4 worm cellular contexts compared by ENCODE assay signal in the genomic region with DNA sequence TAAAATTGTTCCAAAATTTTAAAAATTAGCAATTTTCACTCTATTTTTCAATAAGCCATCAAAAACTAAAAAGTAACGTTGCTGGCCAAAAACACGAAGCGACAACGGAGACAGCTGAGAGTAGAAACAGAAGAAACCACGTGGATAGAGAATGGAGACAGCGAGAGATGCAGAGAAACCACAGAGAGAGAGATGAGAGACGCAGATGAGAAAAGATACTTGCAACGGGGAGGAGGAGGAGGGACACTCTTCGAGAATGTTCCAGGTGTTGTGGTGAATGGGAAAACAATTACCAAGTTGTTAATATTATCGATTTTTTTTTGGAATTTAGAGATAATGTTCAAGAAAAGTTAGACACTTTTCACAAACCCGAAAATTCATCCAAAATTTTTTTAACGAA.
TF ChIP-seq lines count a peak whose summit lies in the region.

No protein-coding gene starts in this region.

TF ChIP-seq in whole organism, L2 larva, 48 proteins besides CTCF, POLR2A, EP300 and RAD21 (continued from another document):
- TF ChIP-seq mdl-1 (tag; optimal IDR thresholded peaks at IDR 0.05; lab: Kevin White, UChicago) = peak; percentile 83 to 98
- peak; percentile 76 for TF ChIP-seq nhr-10 (tag; optimal IDR thresholded peaks at IDR 0.05; lab: Kevin White, UChicago)
- peak; percentile 90 for TF ChIP-seq unc-55 (GFP tag; optimal IDR thresholded peaks at IDR 0.05; lab: Kevin White, UChicago)
- TF ChIP-seq ceh-16 (tag; optimal IDR thresholded peaks at IDR 0.05; lab: Kevin White, UChicago) = peak; percentile 13
- TF ChIP-seq sma-3 (GFP tag; optimal IDR thresholded peaks at IDR 0.05; lab: Kevin White, UChicago) = peak; percentile 96
- peak; percentile 89 for TF ChIP-seq nhr-21 (tag; optimal IDR thresholded peaks at IDR 0.05; lab: Kevin White, UChicago)
- TF ChIP-seq dmd-4 (tag; optimal IDR thresholded peaks at IDR 0.05; lab: Kevin White, UChicago) = no peak
- TF ChIP-seq lin-11 (tag; optimal IDR thresholded peaks at IDR 0.05; lab: Kevin White, UChicago) = peak; percentile 76
- peak; percentile 71 for TF ChIP-seq zag-1 (tag; optimal IDR thresholded peaks at IDR 0.05; lab: Kevin White, UChicago)
- peak; percentile 93 for TF ChIP-seq sem-4 (tag; optimal IDR thresholded peaks at IDR 0.05; lab: Kevin White, UChicago)
- TF ChIP-seq mab-5 (tag; optimal IDR thresholded peaks at IDR 0.05; lab: Kevin White, UChicago) = peak; percentile 85
- peak; percentile 39 for TF ChIP-seq ZK546.5 (tag; optimal IDR thresholded peaks at IDR 0.05; lab: Kevin White, UChicago)
- peak; percentile 85 for TF ChIP-seq gmeb-1 (tag; optimal IDR thresholded peaks at IDR 0.05; lab: Kevin White, UChicago)
- TF ChIP-seq ztf-11 (tag; optimal IDR thresholded peaks at IDR 0.05; lab: Kevin White, UChicago) = no peak
- no peak for TF ChIP-seq ceh-82 (tag; optimal IDR thresholded peaks at IDR 0.05; lab: Kevin White, UChicago)
- TF ChIP-seq ama-1 (optimal IDR thresholded peaks at IDR 0.05; lab: Kevin White, UChicago) = peak; percentile 92
- TF ChIP-seq aly-2 (tag; optimal IDR thresholded peaks at IDR 0.05; lab: Kevin White, UChicago) = no peak
- TF ChIP-seq F13H6.1 (tag; optimal IDR thresholded peaks at IDR 0.05; lab: Kevin White, UChicago) = peak; percentile 94
- TF ChIP-seq C34F6.9 (tag; optimal IDR thresholded peaks at IDR 0.05; lab: Kevin White, UChicago) = peak; percentile 100
- TF ChIP-seq elt-1 (tag; optimal IDR thresholded peaks at IDR 0.05; lab: Kevin White, UChicago) = no peak
- TF ChIP-seq mbf-1 (tag; optimal IDR thresholded peaks at IDR 0.05; lab: Kevin White, UChicago) = no peak
- peak; percentile 94 for TF ChIP-seq nhr-6 (tag; optimal IDR thresholded peaks at IDR 0.05; lab: Kevin White, UChicago)
- peak; percentile 86 for TF ChIP-seq snpc-4 (tag; optimal IDR thresholded peaks at IDR 0.05; lab: Kevin White, UChicago)
- peak; percentile 42 for TF ChIP-seq nhr-237 (tag; optimal IDR thresholded peaks at IDR 0.05; lab: Kevin White, UChicago)
- TF ChIP-seq fos-1 (tag; optimal IDR thresholded peaks at IDR 0.05; lab: Kevin White, UChicago) = peak; percentile 94
- peak; percentile 71 for TF ChIP-seq skn-1 (tag; optimal IDR thresholded peaks at IDR 0.05; lab: Kevin White, UChicago)
- TF ChIP-seq elt-3 (tag; optimal IDR thresholded peaks at IDR 0.05; lab: Kevin White, UChicago) = no peak

TF ChIP-seq in whole organism, L4 larva, 104 proteins besides CTCF, POLR2A, EP300 and RAD21 (continued from another document and continues in another):
- no peak for TF ChIP-seq ZK337.2 (GFP tag; IDR thresholded peaks at IDR 0.05; lab: Robert Waterston, UW)
- no peak for TF ChIP-seq Y75B8A.6 (GFP tag; IDR thresholded peaks at IDR 0.05; lab: Robert Waterston, UW)
- TF ChIP-seq dmd-6 (GFP tag; IDR thresholded peaks at IDR 0.05; lab: Robert Waterston, UW) = peak; percentile 94
- peak; percentile 17 for TF ChIP-seq Y5F2A.4 (GFP tag; optimal IDR thresholded peaks at IDR 0.05; lab: Kevin White, UChicago)
- peak; percentile 41 for TF ChIP-seq zfp-2 (tag; optimal IDR thresholded peaks at IDR 0.05; lab: Kevin White, UChicago)
- peak; percentile 42 for TF ChIP-seq skn-1 (tag; optimal IDR thresholded peaks at IDR 0.05; lab: Kevin White, UChicago)
- peak; percentile 93 for TF ChIP-seq rbr-2 (tag; optimal IDR thresholded peaks at IDR 0.05; lab: Kevin White, UChicago)
- TF ChIP-seq nhr-102 (tag; optimal IDR thresholded peaks at IDR 0.05; lab: Kevin White, UChicago) = peak; percentile 82
- TF ChIP-seq nhr-11 (tag; optimal IDR thresholded peaks at IDR 0.05; lab: Kevin White, UChicago) = peak; percentile 97
- peak; percentile 78 to 97 for TF ChIP-seq daf-16 (GFP tag; optimal IDR thresholded peaks at IDR 0.05; lab: Kevin White, UChicago)
- TF ChIP-seq daf-16 (tag; optimal IDR thresholded peaks at IDR 0.05; lab: Kevin White, UChicago) = peak; percentile 94
- TF ChIP-seq ceh-62 (tag; optimal IDR thresholded peaks at IDR 0.05; lab: Kevin White, UChicago) = no peak
- peak; percentile 98 for TF ChIP-seq aha-1 (tag; lab: Kevin White, UChicago)
- TF ChIP-seq pha-4 (GFP tag; IDR thresholded peaks at IDR 0.05; lab: Robert Waterston, UW) = peak; percentile 79
- TF ChIP-seq pha-4 (tag; optimal IDR thresholded peaks at IDR 0.05; lab: Kevin White, UChicago) = peak; percentile 86
- no peak for TF ChIP-seq ZK546.5 (tag; optimal IDR thresholded peaks at IDR 0.05; lab: Kevin White, UChicago)
- peak; percentile 74 for TF ChIP-seq F37D6.2 (tag; optimal IDR thresholded peaks at IDR 0.05; lab: Kevin White, UChicago)
- TF ChIP-seq F10B5.3 (tag; optimal IDR thresholded peaks at IDR 0.05; lab: Kevin White, UChicago) = no peak
- peak; percentile 64 for TF ChIP-seq nhr-25 (tag; optimal IDR thresholded peaks at IDR 0.05; lab: Kevin White, UChicago; ENCODE audit: borderline replicate concordance, insufficient read depth)
- peak; percentile 94 to 99 for TF ChIP-seq mdl-1 (tag; optimal IDR thresholded peaks at IDR 0.05; lab: Kevin White, UChicago)
- TF ChIP-seq zfp-3 (GFP tag; conservative IDR thresholded peaks at IDR 0.05; lab: Robert Waterston, UW) = peak; percentile 85
- TF ChIP-seq lin-38 (GFP tag; IDR thresholded peaks at IDR 0.05; lab: Robert Waterston, UW) = peak; percentile 85
- TF ChIP-seq nhr-76 (tag; optimal IDR thresholded peaks at IDR 0.05; lab: Kevin White, UChicago) = peak; percentile 51
- TF ChIP-seq lin-13 (GFP tag; optimal IDR thresholded peaks at IDR 0.05; lab: Kevin White, UChicago) = peak; percentile 69
- TF ChIP-seq mxl-2 (GFP tag; conservative IDR thresholded peaks at IDR 0.05; lab: Robert Waterston, UW) = no peak
- TF ChIP-seq mdt-29 (GFP tag; IDR thresholded peaks at IDR 0.05; lab: Robert Waterston, UW) = peak; percentile 98
- 0 out of 2 replicates have a peak, but pooled peaks have one; percentile 44 for TF ChIP-seq ctbp-1 (GFP tag; IDR thresholded peaks at IDR 0.05; lab: Robert Waterston, UW)
- TF ChIP-seq duxl-1 (tag; optimal IDR thresholded peaks at IDR 0.05; lab: Kevin White, UChicago; ENCODE audit: poor library complexity) = peak; percentile 55
- TF ChIP-seq nhr-41 (GFP tag; IDR thresholded peaks at IDR 0.05; lab: Robert Waterston, UW) = no peak
- TF ChIP-seq daf-12 (tag; optimal IDR thresholded peaks at IDR 0.05; lab: Kevin White, UChicago) = no peak
- peak in 1 of 2 experiments; percentile 99 for TF ChIP-seq unc-62 (GFP tag; optimal IDR thresholded peaks at IDR 0.05 in 1 of 2; lab: Kevin White, UChicago)
- no peak for TF ChIP-seq unc-62 (tag; optimal IDR thresholded peaks at IDR 0.05; lab: Kevin White, UChicago)
- TF ChIP-seq nhr-42 (GFP tag; IDR thresholded peaks at IDR 0.05; lab: Robert Waterston, UW) = peak; percentile 63; the same call in 1 of the 2 replicates
- TF ChIP-seq zag-1 (tag; optimal IDR thresholded peaks at IDR 0.05; lab: Kevin White, UChicago) = no peak

TF ChIP-seq in whole organism, late embryonic, 69 proteins besides CTCF, POLR2A, EP300 and RAD21 (continued from another document and continues in another):
- TF ChIP-seq ceh-18 (tag; optimal IDR thresholded peaks at IDR 0.05; lab: Kevin White, UChicago) (peak; percentile 77), ceh-6 (GFP tag; optimal IDR thresholded peaks at IDR 0.05; lab: Kevin White, UChicago) (no peak), gmeb-2 (tag; optimal IDR thresholded peaks at IDR 0.05; lab: Kevin White, UChicago) (no peak), ets-4 (tag; optimal IDR thresholded peaks at IDR 0.05; lab: Kevin White, UChicago) (peak; percentile 69), rnt-1 (tag; optimal IDR thresholded peaks at IDR 0.05; lab: Kevin White, UChicago) (peak; percentile 99), T23F11.4 (GFP tag; optimal IDR thresholded peaks at IDR 0.05; lab: Kevin White, UChicago) (no peak), unc-42 (tag; optimal IDR thresholded peaks at IDR 0.05; lab: Kevin White, UChicago) (peak; percentile 74), hlh-8 (tag; optimal IDR thresholded peaks at IDR 0.05; lab: Kevin White, UChicago) (peak; percentile 32), ceh-45 (GFP tag; IDR thresholded peaks at IDR 0.05; lab: Robert Waterston, UW) (no peak), unc-3 (GFP tag; conservative IDR thresholded peaks at IDR 0.05; lab: Robert Waterston, UW) (no peak), unc-3 (tag; optimal IDR thresholded peaks at IDR 0.05; lab: Kevin White, UChicago) (no peak), hlh-6 (tag; optimal IDR thresholded peaks at IDR 0.05; lab: Kevin White, UChicago) (no peak), ahr-1 (tag; optimal IDR thresholded peaks at IDR 0.05; lab: Kevin White, UChicago) (no peak), eyg-1 (tag; optimal IDR thresholded peaks at IDR 0.05; lab: Kevin White, UChicago) (no peak), ceh-30 (tag; optimal IDR thresholded peaks at IDR 0.05; lab: Kevin White, UChicago) (no peak), unc-86 (tag; optimal IDR thresholded peaks at IDR 0.05; lab: Kevin White, UChicago) (peak; percentile 11), ama-1 (optimal IDR thresholded peaks at IDR 0.05; lab: Kevin White, UChicago) (no peak), C38D4.7 (GFP tag; optimal IDR thresholded peaks at IDR 0.05; lab: Kevin White, UChicago) (no peak), pros-1 (tag; optimal IDR thresholded peaks at IDR 0.05; lab: Kevin White, UChicago) (peak; percentile 65), hlh-13 (GFP tag; optimal IDR thresholded peaks at IDR 0.05; lab: Kevin White, UChicago) (no peak), elt-2 (tag; optimal IDR thresholded peaks at IDR 0.05; lab: Kevin White, UChicago) (peak; percentile 40), ttx-3 (tag; optimal IDR thresholded peaks at IDR 0.05; lab: Kevin White, UChicago) (no peak), lin-11 (tag; optimal IDR thresholded peaks at IDR 0.05; lab: Kevin White, UChicago) (no peak), ceh-31 (tag; optimal IDR thresholded peaks at IDR 0.05; lab: Kevin White, UChicago) (peak; percentile 90), K09A11.1 (tag; optimal IDR thresholded peaks at IDR 0.05; lab: Kevin White, UChicago; ENCODE audit: insufficient read depth) (peak; percentile 6), ceh-9 (tag; optimal IDR thresholded peaks at IDR 0.05; lab: Kevin White, UChicago) (no peak), zip-5 (tag; optimal IDR thresholded peaks at IDR 0.05; lab: Kevin White, UChicago) (no peak), ceh-22 (tag; optimal IDR thresholded peaks at IDR 0.05; lab: Kevin White, UChicago) (no peak), fkh-10 (GFP tag; optimal IDR thresholded peaks at IDR 0.05; lab: Kevin White, UChicago) (no peak), ceh-2 (tag; optimal IDR thresholded peaks at IDR 0.05; lab: Kevin White, UChicago) (peak; percentile 52), dmd-4 (tag; optimal IDR thresholded peaks at IDR 0.05; lab: Kevin White, UChicago; ENCODE audit: borderline replicate concordance) (no peak), unc-55 (GFP tag; optimal IDR thresholded peaks at IDR 0.05; lab: Kevin White, UChicago) (peak; percentile 97), fkh-6 (tag; optimal IDR thresholded peaks at IDR 0.05; lab: Kevin White, UChicago) (no peak), ceh-19 (GFP tag; optimal IDR thresholded peaks at IDR 0.05; lab: Kevin White, UChicago) (no peak), F13H6.1 (tag; optimal IDR thresholded peaks at IDR 0.05; lab: Kevin White, UChicago) (peak; percentile 7), nhr-232 (tag; optimal IDR thresholded peaks at IDR 0.05; lab: Kevin White, UChicago) (no peak), ceh-34 (tag; optimal IDR thresholded peaks at IDR 0.05; lab: Kevin White, UChicago) (peak; percentile 84), nfya-1 (tag; optimal IDR thresholded peaks at IDR 0.05; lab: Kevin White, UChicago) (peak; percentile 95)

TF ChIP-seq in whole organism, mixed stage, embryonic, 35 proteins besides CTCF, POLR2A, EP300 and RAD21 (continued from another document):
- TF ChIP-seq zip-8 (tag; optimal IDR thresholded peaks at IDR 0.05; lab: Kevin White, UChicago) (no peak), lsy-2 (tag; optimal IDR thresholded peaks at IDR 0.05; lab: Kevin White, UChicago) (peak; percentile 80), mep-1 (tag; optimal IDR thresholded peaks at IDR 0.05; lab: Kevin White, UChicago) (peak; percentile 73), elt-3 (tag; optimal IDR thresholded peaks at IDR 0.05; lab: Kevin White, UChicago) (peak; percentile 27), mls-2 (tag; optimal IDR thresholded peaks at IDR 0.05; lab: Kevin White, UChicago) (peak; percentile 78), bed-3 (GFP tag; optimal IDR thresholded peaks at IDR 0.05; lab: Kevin White, UChicago) (no peak), blmp-1 (tag; optimal IDR thresholded peaks at IDR 0.05; lab: Kevin White, UChicago) (no peak), unc-62 (GFP tag; optimal IDR thresholded peaks at IDR 0.05; lab: Kevin White, UChicago) (peak; percentile 86)
